Comparison of ENCODE assay signal across 1 fruit fly cellular context in genomic region chr3L:1335428-1335764, dm6.
A peak's percentile ranks its signal among the peaks of the same experiment; 100 is the strongest.
TF ChIP-seq lines count a peak whose summit lies in the region.

No protein-coding gene starts in this region.

TF ChIP-seq in whole organism, embryonic, 481 proteins besides CTCF, POLR2A, EP300 and RAD21 (continued from another document and continues in another):
- TF ChIP-seq zfh2 (GFP tag; optimal IDR thresholded peaks at IDR 0.05; lab: Kevin White, UChicago) (peak; percentile 48), CG4328 (GFP tag; optimal IDR thresholded peaks at IDR 0.05; lab: Kevin White, UChicago) (no peak), Hr51 (GFP tag; optimal IDR thresholded peaks at IDR 0.05; lab: Kevin White, UChicago) (peak in 1 of 2 experiments; percentile 36), zfh1 (GFP tag; IDR thresholded peaks at IDR 0.05; lab: Robert Waterston, UW) (peak; percentile 70; the same call in 2 of the 3 replicates), knrl (GFP tag; IDR thresholded peaks at IDR 0.05; lab: Robert Waterston, UW; ENCODE audit: partially characterized antibody) (no peak), emc (GFP tag; optimal IDR thresholded peaks at IDR 0.05; lab: Kevin White, UChicago) (no peak), Hr78 (GFP tag; optimal IDR thresholded peaks at IDR 0.05; lab: Kevin White, UChicago) (no peak), pfk (GFP tag; optimal IDR thresholded peaks at IDR 0.05; lab: Kevin White, UChicago) (no peak), sc (optimal IDR thresholded peaks at IDR 0.05; lab: Kevin White, UChicago) (no peak), sc (GFP tag; optimal IDR thresholded peaks at IDR 0.05; lab: Kevin White, UChicago) (no peak), al (GFP tag; IDR thresholded peaks at IDR 0.05; lab: Robert Waterston, UW) (peak; percentile 61), ac (GFP tag; optimal IDR thresholded peaks at IDR 0.05; lab: Kevin White, UChicago) (no peak), chinmo (GFP tag; IDR thresholded peaks at IDR 0.05; lab: Robert Waterston, UW; ENCODE audit: partially characterized antibody) (peak; percentile 66; the same call in 1 of the 4 replicates), chm (GFP tag; IDR thresholded peaks at IDR 0.05; lab: Robert Waterston, UW) (no peak; the same call in 1 of the 2 replicates), gfzf (GFP tag; optimal IDR thresholded peaks at IDR 0.05; lab: Kevin White, UChicago) (no peak), CG14860 (GFP tag; IDR thresholded peaks at IDR 0.05; lab: Robert Waterston, UW; ENCODE audit: partially characterized antibody) (no peak), wor (GFP tag; IDR thresholded peaks at IDR 0.05; lab: Robert Waterston, UW) (no peak), CG16815 (GFP tag; optimal IDR thresholded peaks at IDR 0.05; lab: Kevin White, UChicago) (no peak), Stat92E (GFP tag; optimal IDR thresholded peaks at IDR 0.05; lab: Kevin White, UChicago) (no peak), CG18599 (GFP tag; optimal IDR thresholded peaks at IDR 0.05; lab: Kevin White, UChicago) (peak; percentile 68), Nf-YC (tag; optimal IDR thresholded peaks at IDR 0.05; lab: Kevin White, UChicago) (no peak), CG33557 (GFP tag; optimal IDR thresholded peaks at IDR 0.05; lab: Kevin White, UChicago) (no peak), Myb (GFP tag; optimal IDR thresholded peaks at IDR 0.05; lab: Kevin White, UChicago) (no peak), CG8924 (tag; optimal IDR thresholded peaks at IDR 0.05; lab: Kevin White, UChicago) (no peak), CG17361 (GFP tag; IDR thresholded peaks at IDR 0.05; lab: Robert Waterston, UW) (0 out of 3 replicates have a peak, but pooled peaks have one; percentile 10), jigr1 (GFP tag; IDR thresholded peaks at IDR 0.05; lab: Robert Waterston, UW) (no peak), CG15011 (GFP tag; optimal IDR thresholded peaks at IDR 0.05; lab: Kevin White, UChicago) (no peak), croc (GFP tag; conservative IDR thresholded peaks at IDR 0.05; lab: Robert Waterston, UW) (no peak), CG13123 (GFP tag; optimal IDR thresholded peaks at IDR 0.05; lab: Kevin White, UChicago) (no peak), Poxn (GFP tag; IDR thresholded peaks at IDR 0.05; lab: Robert Waterston, UW) (no peak), slp2 (GFP tag; optimal IDR thresholded peaks at IDR 0.05; lab: Kevin White, UChicago) (no peak), nerfin-2 (GFP tag; IDR thresholded peaks at IDR 0.05; lab: Robert Waterston, UW; ENCODE audit: partially characterized antibody) (no peak), Deaf1 (tag; optimal IDR thresholded peaks at IDR 0.05; lab: Kevin White, UChicago) (no peak), D19A (tag; optimal IDR thresholded peaks at IDR 0.05; lab: Kevin White, UChicago) (no peak), CG11504 (tag; optimal IDR thresholded peaks at IDR 0.05; lab: Kevin White, UChicago) (no peak), Oli (tag; optimal IDR thresholded peaks at IDR 0.05; lab: Kevin White, UChicago) (peak; percentile 26), Sin3A (optimal IDR thresholded peaks at IDR 0.05; lab: Kevin White, UChicago) (no peak), Six4 (GFP tag; optimal IDR thresholded peaks at IDR 0.05; lab: Kevin White, UChicago) (no peak), NK7.1 (GFP tag; optimal IDR thresholded peaks at IDR 0.05; lab: Kevin White, UChicago) (peak; percentile 29), vfl (GFP tag; optimal IDR thresholded peaks at IDR 0.05; lab: Kevin White, UChicago) (no peak), gem (tag; optimal IDR thresholded peaks at IDR 0.05; lab: Kevin White, UChicago) (peak; percentile 53), sob (GFP tag; IDR thresholded peaks at IDR 0.05; lab: Robert Waterston, UW) (peak; percentile 72), CG4730 (GFP tag; IDR thresholded peaks at IDR 0.05; lab: Robert Waterston, UW) (peak; percentile 30; the same call in 1 of the 2 replicates), CG4707 (GFP tag; optimal IDR thresholded peaks at IDR 0.05; lab: Kevin White, UChicago) (no peak), NC2β (GFP tag; optimal IDR thresholded peaks at IDR 0.05; lab: Kevin White, UChicago) (no peak), chif (GFP tag; optimal IDR thresholded peaks at IDR 0.05; lab: Kevin White, UChicago) (no peak), Max (GFP tag; optimal IDR thresholded peaks at IDR 0.05; lab: Kevin White, UChicago) (peak; percentile 4), CG7987 (GFP tag; optimal IDR thresholded peaks at IDR 0.05; lab: Kevin White, UChicago) (no peak), ken (GFP tag; IDR thresholded peaks at IDR 0.05; lab: Robert Waterston, UW) (peak; percentile 51; the same call in 1 of the 3 replicates), p53 (GFP tag; optimal IDR thresholded peaks at IDR 0.05; lab: Kevin White, UChicago) (no peak), otp (GFP tag; IDR thresholded peaks at IDR 0.05; lab: Robert Waterston, UW) (no peak), CG16813 (GFP tag; IDR thresholded peaks at IDR 0.05; lab: Robert Waterston, UW; ENCODE audit: partially characterized antibody) (no peak), rib (GFP tag; IDR thresholded peaks at IDR 0.05; lab: Robert Waterston, UW) (no peak), ab (GFP tag; optimal IDR thresholded peaks at IDR 0.05; lab: Kevin White, UChicago) (no peak), Nf-YA (GFP tag; IDR thresholded peaks at IDR 0.05; lab: Robert Waterston, UW) (no peak), sug (tag; optimal IDR thresholded peaks at IDR 0.05; lab: Kevin White, UChicago) (no peak), CG30431 (GFP tag; optimal IDR thresholded peaks at IDR 0.05; lab: Kevin White, UChicago) (no peak), H2.0 (GFP tag; IDR thresholded peaks at IDR 0.05; lab: Robert Waterston, UW) (peak; percentile 55), CG4820 (GFP tag; optimal IDR thresholded peaks at IDR 0.05; lab: Kevin White, UChicago) (no peak), CG14965 (GFP tag; optimal IDR thresholded peaks at IDR 0.05; lab: Kevin White, UChicago; ENCODE audit: borderline replicate concordance) (no peak), ranshi (GFP tag; IDR thresholded peaks at IDR 0.05; lab: Robert Waterston, UW) (peak; percentile 54; the same call in 1 of the 2 replicates), bsh (GFP tag; optimal IDR thresholded peaks at IDR 0.05; lab: Kevin White, UChicago) (no peak), zf30C (GFP tag; optimal IDR thresholded peaks at IDR 0.05; lab: Kevin White, UChicago) (no peak), CG9817 (tag; optimal IDR thresholded peaks at IDR 0.05; lab: Kevin White, UChicago) (peak; percentile 15), Ets97D (GFP tag; optimal IDR thresholded peaks at IDR 0.05; lab: Kevin White, UChicago) (no peak), Doc2 (GFP tag; IDR thresholded peaks at IDR 0.05; lab: Robert Waterston, UW) (no peak), mld (GFP tag; IDR thresholded peaks at IDR 0.05; lab: Robert Waterston, UW; ENCODE audit: partially characterized antibody) (no peak), CG10979 (tag; optimal IDR thresholded peaks at IDR 0.05; lab: Kevin White, UChicago) (no peak), CG12104 (GFP tag; optimal IDR thresholded peaks at IDR 0.05; lab: Kevin White, UChicago) (no peak), onecut (GFP tag; IDR thresholded peaks at IDR 0.05; lab: Robert Waterston, UW) (peak; percentile 18; the same call in 1 of the 2 replicates), ems (GFP tag; optimal IDR thresholded peaks at IDR 0.05; lab: Kevin White, UChicago) (no peak), TFAM (GFP tag; optimal IDR thresholded peaks at IDR 0.05; lab: Kevin White, UChicago) (no peak), dmrt99B (tag; optimal IDR thresholded peaks at IDR 0.05; lab: Kevin White, UChicago) (no peak), sqz (GFP tag; optimal IDR thresholded peaks at IDR 0.05; lab: Kevin White, UChicago) (no peak), psq (GFP tag; optimal IDR thresholded peaks at IDR 0.05; lab: Kevin White, UChicago) (no peak), kay (GFP tag; optimal IDR thresholded peaks at IDR 0.05; lab: Kevin White, UChicago) (peak; percentile 42), Atf3 (GFP tag; optimal IDR thresholded peaks at IDR 0.05; lab: Kevin White, UChicago) (no peak), crol (GFP tag; IDR thresholded peaks at IDR 0.05; lab: Robert Waterston, UW) (peak; percentile 76), CG12391 (tag; optimal IDR thresholded peaks at IDR 0.05; lab: Kevin White, UChicago) (peak; percentile 21), CG10431 (GFP tag; optimal IDR thresholded peaks at IDR 0.05; lab: Kevin White, UChicago) (no peak), NC2α (GFP tag; optimal IDR thresholded peaks at IDR 0.05; lab: Kevin White, UChicago) (no peak), D19B (GFP tag; optimal IDR thresholded peaks at IDR 0.05; lab: Kevin White, UChicago) (no peak), eve (GFP tag; optimal IDR thresholded peaks at IDR 0.05; lab: Kevin White, UChicago) (no peak), tx (GFP tag; optimal IDR thresholded peaks at IDR 0.05; lab: Kevin White, UChicago) (no peak), CrebB (tag; optimal IDR thresholded peaks at IDR 0.05; lab: Kevin White, UChicago) (no peak), Bdp1 (GFP tag; optimal IDR thresholded peaks at IDR 0.05; lab: Kevin White, UChicago) (no peak), HLH4C (GFP tag; IDR thresholded peaks at IDR 0.05; lab: Robert Waterston, UW; ENCODE audit: partially characterized antibody) (no peak), CG18262 (tag; optimal IDR thresholded peaks at IDR 0.05; lab: Kevin White, UChicago) (peak; percentile 7), pnt (GFP tag; optimal IDR thresholded peaks at IDR 0.05; lab: Kevin White, UChicago) (peak; percentile 37), CG30020 (tag; optimal IDR thresholded peaks at IDR 0.05; lab: Kevin White, UChicago) (no peak), fd96Cb (tag; optimal IDR thresholded peaks at IDR 0.05; lab: Kevin White, UChicago) (no peak), salm (tag; optimal IDR thresholded peaks at IDR 0.05; lab: Kevin White, UChicago) (no peak), CG9215 (GFP tag; IDR thresholded peaks at IDR 0.05; lab: Robert Waterston, UW) (no peak), ewg (GFP tag; optimal IDR thresholded peaks at IDR 0.05; lab: Kevin White, UChicago) (no peak), fd3F (GFP tag; optimal IDR thresholded peaks at IDR 0.05; lab: Kevin White, UChicago) (peak; percentile 42), sens (GFP tag; lab: Kevin White, UChicago) (peak; percentile 10), E2f1 (GFP tag; IDR thresholded peaks at IDR 0.05; lab: Robert Waterston, UW) (peak; percentile 34; the same call in 1 of the 2 replicates), CG2120 (GFP tag; optimal IDR thresholded peaks at IDR 0.05; lab: Kevin White, UChicago) (peak; percentile 70), CG6175 (GFP tag; IDR thresholded peaks at IDR 0.05; lab: Robert Waterston, UW) (no peak), Ada2b (GFP tag; IDR thresholded peaks at IDR 0.05; lab: Robert Waterston, UW) (peak; percentile 71), nerfin-1 (tag; optimal IDR thresholded peaks at IDR 0.05; lab: Kevin White, UChicago) (peak; percentile 56), Aef1 (GFP tag; IDR thresholded peaks at IDR 0.05; lab: Robert Waterston, UW) (peak; percentile 60), CG8765 (GFP tag; IDR thresholded peaks at IDR 0.05; lab: Robert Waterston, UW) (0 out of 2 replicates have a peak, but pooled peaks have one; percentile 10), gcm2 (GFP tag; optimal IDR thresholded peaks at IDR 0.05; lab: Kevin White, UChicago) (no peak), CG6683 (GFP tag; optimal IDR thresholded peaks at IDR 0.05; lab: Kevin White, UChicago) (no peak), CkIIα-i1 (GFP tag; IDR thresholded peaks at IDR 0.05; lab: Robert Waterston, UW) (no peak), Sox102F (GFP tag; optimal IDR thresholded peaks at IDR 0.05; lab: Kevin White, UChicago) (peak; percentile 19), Lim3 (GFP tag; IDR thresholded peaks at IDR 0.05; lab: Robert Waterston, UW) (0 out of 2 replicates have a peak, but pooled peaks have one; percentile 17), sima (GFP tag; optimal IDR thresholded peaks at IDR 0.05; lab: Kevin White, UChicago) (no peak), Antp (GFP tag; optimal IDR thresholded peaks at IDR 0.05; lab: Kevin White, UChicago) (peak; percentile 40), Ets65A (GFP tag; lab: Kevin White, UChicago) (peak; percentile 77), CG1602 (GFP tag; optimal IDR thresholded peaks at IDR 0.05; lab: Kevin White, UChicago) (no peak), Dfd (GFP tag; optimal IDR thresholded peaks at IDR 0.05; lab: Kevin White, UChicago) (no peak), lov (optimal IDR thresholded peaks at IDR 0.05; lab: Kevin White, UChicago) (no peak), lov (GFP tag; IDR thresholded peaks at IDR 0.05; lab: Robert Waterston, UW) (0 out of 3 replicates have a peak, but pooled peaks have one; percentile 27), CG12659 (GFP tag; optimal IDR thresholded peaks at IDR 0.05; lab: Kevin White, UChicago) (no peak), MESR4 (GFP tag; optimal IDR thresholded peaks at IDR 0.05; lab: Kevin White, UChicago) (no peak), tll (GFP tag; optimal IDR thresholded peaks at IDR 0.05; lab: Kevin White, UChicago) (no peak), repo (GFP tag; optimal IDR thresholded peaks at IDR 0.05; lab: Kevin White, UChicago) (no peak), Rx (GFP tag; IDR thresholded peaks at IDR 0.05; lab: Robert Waterston, UW) (peak; percentile 61; the same call in 1 of the 2 replicates), CG18764 (GFP tag; optimal IDR thresholded peaks at IDR 0.05; lab: Kevin White, UChicago) (no peak), kni (GFP tag; optimal IDR thresholded peaks at IDR 0.05; lab: Kevin White, UChicago) (no peak), NfI (GFP tag; optimal IDR thresholded peaks at IDR 0.05; lab: Kevin White, UChicago) (no peak), HHEX (GFP tag; optimal IDR thresholded peaks at IDR 0.05; lab: Kevin White, UChicago) (no peak), CG5245 (GFP tag; optimal IDR thresholded peaks at IDR 0.05; lab: Kevin White, UChicago) (peak; percentile 35), CG31388 (GFP tag; optimal IDR thresholded peaks at IDR 0.05; lab: Kevin White, UChicago) (no peak), slbo (GFP tag; IDR thresholded peaks at IDR 0.05; lab: Robert Waterston, UW) (peak; percentile 82), Xbp1 (GFP tag; optimal IDR thresholded peaks at IDR 0.05; lab: Kevin White, UChicago) (peak; percentile 43), CG8290 (GFP tag; optimal IDR thresholded peaks at IDR 0.05; lab: Kevin White, UChicago) (no peak), CG8290 (tag; optimal IDR thresholded peaks at IDR 0.05; lab: Kevin White, UChicago) (peak in 1 of 2 experiments; percentile 77), ase (GFP tag; IDR thresholded peaks at IDR 0.05; lab: Robert Waterston, UW) (peak; percentile 27; the same call in 1 of the 3 replicates), bcd (GFP tag; optimal IDR thresholded peaks at IDR 0.05; lab: Kevin White, UChicago) (no peak), btn (GFP tag; optimal IDR thresholded peaks at IDR 0.05; lab: Kevin White, UChicago) (no peak), pros (GFP tag; optimal IDR thresholded peaks at IDR 0.05; lab: Kevin White, UChicago) (no peak), gro (GFP tag; optimal IDR thresholded peaks at IDR 0.05; lab: Kevin White, UChicago) (peak; percentile 40)
